Fruit fly (Drosophila melanogaster) whole organism, embryonic: ENCODE results near the gene net.

ENCODE experiments used
- Abd-B ChIP-seq: fragments of 200-800 bp; sonication (Bioruptor generic); optimal IDR thresholded peaks from 2 replicates; lab custom pipeline; 2018; ENCODE audit warnings: missing biosample characterization, mild to moderate bottlenecking, missing genetic modification characterization, moderate library complexity
- BEAF-32 ChIP-seq: fragments of 200-800 bp; sonication (Bioruptor generic); optimal IDR thresholded peaks from 3 replicates; lab custom pipeline; 2017; ENCODE audit warnings: missing biosample characterization, missing genetic modification characterization, mild to moderate bottlenecking, moderate library complexity, missing genetic modification reagents
- CG10147 ChIP-seq: fragments of 200-800 bp; sonication (Bioruptor generic); optimal IDR thresholded peaks from 2 replicates; lab custom pipeline; 2019; ENCODE audit warnings: missing biosample characterization, mild to moderate bottlenecking, missing genetic modification characterization, moderate library complexity
- CG11560 ChIP-seq: fragments of 200-800 bp; sonication (Bioruptor generic); IDR thresholded peaks from 3 replicates; pipeline ENCODE4 v1.3.6; 2022; ENCODE audit warnings: missing biosample characterization, missing genetic modification characterization
- CG14710 ChIP-seq: fragments of 200-800 bp; sonication (Bioruptor generic); optimal IDR thresholded peaks from 3 replicates; lab custom pipeline; 2019; ENCODE audit warnings: missing biosample characterization, mild to moderate bottlenecking, missing genetic modification characterization, moderate library complexity
- CG1647 ChIP-seq: fragments of 200-800 bp; sonication (Bioruptor generic); optimal IDR thresholded peaks from 3 replicates; lab custom pipeline; 2016; ENCODE audit warnings: missing biosample characterization, missing genetic modification characterization
- CG18011 ChIP-seq: fragments of 200-800 bp; sonication (Bioruptor generic); optimal IDR thresholded peaks from 2 replicates; lab custom pipeline; 2017; ENCODE audit warnings: missing biosample characterization, missing genetic modification characterization, mild to moderate bottlenecking, moderate library complexity, missing genotype
- CG18262 ChIP-seq: fragments of 200-800 bp; optimal IDR thresholded peaks from 3 replicates; lab custom pipeline; 2019; ENCODE audit warnings: missing biosample characterization, mild to moderate bottlenecking, missing genetic modification characterization, moderate library complexity
- CG18599 ChIP-seq: fragments of 200-800 bp; sonication (Bioruptor generic); optimal IDR thresholded peaks from 3 replicates; lab custom pipeline; 2017; ENCODE audit warnings: missing biosample characterization, missing genetic modification characterization, mild to moderate bottlenecking, moderate library complexity, missing genetic modification reagents
- CG30431 ChIP-seq: fragments of 200-800 bp; sonication (Bioruptor generic); optimal IDR thresholded peaks from 2 replicates; lab custom pipeline; 2017; ENCODE audit warnings: missing biosample characterization, missing genetic modification characterization
- CG3065 ChIP-seq: fragments of 200-800 bp; sonication (Bioruptor generic); optimal IDR thresholded peaks from 2 replicates; lab custom pipeline; 2016; ENCODE audit warnings: missing biosample characterization, missing genetic modification characterization
- CG3726 ChIP-seq: fragments of 200-800 bp; sonication (Bioruptor generic); IDR thresholded peaks from 3 replicates; pipeline ENCODE4, ENCODE4 v1.3.6; 2022; ENCODE audit warnings: missing biosample characterization, missing genetic modification characterization
- CG3995 ChIP-seq: fragments of 200-800 bp; sonication (Bioruptor generic); optimal IDR thresholded peaks from 3 replicates; lab custom pipeline; 2016; ENCODE audit warnings: missing biosample characterization, missing genetic modification characterization
- CG4820 ChIP-seq: fragments of 200-800 bp; sonication (Bioruptor generic); optimal IDR thresholded peaks from 3 replicates; lab custom pipeline; 2016; ENCODE audit warnings: missing biosample characterization, missing genetic modification characterization
- CG6175 ChIP-seq: fragments of 200-800 bp; sonication (Bioruptor generic); IDR thresholded peaks from 3 replicates; pipeline ENCODE4 v1.3.6; 2022; ENCODE audit warnings: missing biosample characterization, missing genetic modification characterization
- CG7556 ChIP-seq: fragments of 200-800 bp; sonication (Bioruptor generic); optimal IDR thresholded peaks from 2 replicates; lab custom pipeline; 2017; ENCODE audit warnings: missing biosample characterization, mild to moderate bottlenecking, missing genetic modification characterization
- CG7786 ChIP-seq: fragments of 200-800 bp; sonication (Bioruptor generic); optimal IDR thresholded peaks from 2 replicates; lab custom pipeline; 2016; ENCODE audit warnings: missing biosample characterization, missing genetic modification characterization
- Chrac-16 ChIP-seq: fragments of 200-800 bp; sonication (Bioruptor generic); optimal IDR thresholded peaks from 3 replicates; lab custom pipeline; 2016; ENCODE audit warnings: missing biosample characterization, missing genetic modification characterization
- Deaf1 ChIP-seq: fragments of 200-800 bp; optimal IDR thresholded peaks from 3 replicates; lab custom pipeline; 2019; ENCODE audit warnings: missing biosample characterization, mild to moderate bottlenecking, missing genetic modification characterization, moderate library complexity
- Dfd ChIP-seq, 2 experiments: fragments of >200 bp; optimal IDR thresholded peaks; 2 replicates each; lab custom pipeline; 2017; ENCODE audit warnings: missing biosample characterization in 2 of 2, missing genetic modification characterization in 2 of 2
- Elba2 ChIP-seq: fragments of 200-800 bp; sonication (Bioruptor generic); optimal IDR thresholded peaks from 3 replicates; lab custom pipeline; 2016; ENCODE audit warnings: missing biosample characterization, missing genetic modification characterization
- HLH54F ChIP-seq: fragments of 200-800 bp; sonication (Bioruptor generic); optimal IDR thresholded peaks from 3 replicates; lab custom pipeline; 2016; ENCODE audit warnings: missing biosample characterization, missing genetic modification characterization
- Hand ChIP-seq: fragments of 200-800 bp; sonication (Bioruptor generic); optimal IDR thresholded peaks from 2 replicates; lab custom pipeline; 2017; ENCODE audit warnings: mild to moderate bottlenecking, missing biosample characterization, missing genetic modification reagents, missing genetic modification characterization
- HmgD ChIP-seq: fragments of 200-800 bp; sonication (Bioruptor generic); optimal IDR thresholded peaks from 3 replicates; lab custom pipeline; 2016; ENCODE audit warnings: missing biosample characterization, missing genetic modification characterization
- Hr3 ChIP-seq: fragments of 200-800 bp; sonication (Bioruptor generic); optimal IDR thresholded peaks from 3 replicates; lab custom pipeline; 2016; ENCODE audit warnings: missing biosample characterization, missing genetic modification characterization
- Hsf ChIP-seq: fragments of 200-800 bp; sonication (Bioruptor generic); optimal IDR thresholded peaks from 3 replicates; lab custom pipeline; 2016; ENCODE audit warnings: missing biosample characterization, missing genetic modification characterization
- Lhr ChIP-seq: fragments of 200-800 bp; sonication (Bioruptor generic); optimal IDR thresholded peaks from 3 replicates; lab custom pipeline; 2017; ENCODE audit warnings: mild to moderate bottlenecking, missing biosample characterization, missing genetic modification reagents, missing genetic modification characterization
- Lpt ChIP-seq: fragments of >200 bp; optimal IDR thresholded peaks from 2 replicates; lab custom pipeline; 2018; ENCODE audit warnings: missing biosample characterization, missing genetic modification characterization
- Mes4 ChIP-seq: fragments of 200-800 bp; sonication (Bioruptor generic); optimal IDR thresholded peaks from 2 replicates; lab custom pipeline; 2016; ENCODE audit warnings: missing biosample characterization, missing genetic modification characterization
- Sox100B ChIP-seq: fragments of 200-800 bp; sonication (Bioruptor generic); optimal IDR thresholded peaks from 3 replicates; lab custom pipeline; 2018; ENCODE audit warnings: missing biosample characterization, mild to moderate bottlenecking, missing genetic modification characterization
- ara ChIP-seq: fragments of 200-800 bp; sonication (Bioruptor generic); IDR thresholded peaks from 2 replicates; pipeline ENCODE4 v1.3.6; 2022; ENCODE audit warnings: missing biosample characterization, missing genetic modification characterization
- ase ChIP-seq: fragments of 200-800 bp; sonication (Bioruptor generic); IDR thresholded peaks from 3 replicates; pipeline ENCODE4 v1.3.6; 2022; ENCODE audit warnings: missing biosample characterization, missing genetic modification characterization
- bsh ChIP-seq, 2 experiments: fragments of 200-800 bp; sonication (Bioruptor generic); optimal IDR thresholded peaks; 2 replicates each; lab custom pipeline; 2017 to 2018; ENCODE audit warnings: mild to moderate bottlenecking in 2 of 2, missing biosample characterization in 2 of 2, missing genetic modification characterization in 2 of 2, moderate library complexity in 1 of 2
- chm ChIP-seq: fragments of 200-800 bp; sonication (Bioruptor generic); IDR thresholded peaks from 2 replicates; pipeline ENCODE4 v1.3.6; 2022; ENCODE audit warnings: missing biosample characterization, missing genetic modification characterization
- ci ChIP-seq: fragments of 200-800 bp; sonication (Bioruptor generic); IDR thresholded peaks from 3 replicates; pipeline ENCODE4 v1.3.6; 2022; ENCODE audit warnings: missing biosample characterization, missing genetic modification characterization
- croc ChIP-seq: fragments of 200-800 bp; sonication (Bioruptor generic); conservative IDR thresholded peaks from 3 replicates; pipeline ENCODE4 v1.3.6; 2022; ENCODE audit warnings: missing biosample characterization, missing genetic modification characterization
- exex ChIP-seq: fragments of 200-800 bp; sonication (Bioruptor generic); optimal IDR thresholded peaks from 4 replicates; lab custom pipeline; 2018; ENCODE audit warnings: missing biosample characterization, mild to moderate bottlenecking, missing genetic modification characterization, moderate library complexity
- gfzf ChIP-seq: fragments of 200-800 bp; sonication (Bioruptor generic); optimal IDR thresholded peaks from 2 replicates; lab custom pipeline; 2016; ENCODE audit warnings: missing biosample characterization, mild to moderate bottlenecking, missing genetic modification characterization, moderate library complexity
- hb ChIP-seq: fragments of 200-800 bp; sonication (Bioruptor generic); IDR thresholded peaks from 3 replicates; pipeline ENCODE4 v1.3.6; 2022; ENCODE audit warnings: missing biosample characterization, missing genetic modification characterization; ENCODE audit not compliant: partially characterized antibody
- ind ChIP-seq: fragments of 200-800 bp; sonication (Bioruptor generic); optimal IDR thresholded peaks from 3 replicates; lab custom pipeline; 2016; ENCODE audit warnings: missing biosample characterization, missing genetic modification characterization
- pum ChIP-seq: fragments of 200-800 bp; sonication (Bioruptor generic); optimal IDR thresholded peaks from 2 replicates; lab custom pipeline; 2016; ENCODE audit warnings: missing biosample characterization, missing genetic modification characterization
- rib ChIP-seq: fragments of 200-800 bp; sonication (Bioruptor generic); IDR thresholded peaks from 2 replicates; pipeline ENCODE4 v1.3.6; 2022; ENCODE audit warnings: missing biosample characterization, missing genetic modification characterization
- sc ChIP-seq, 3 experiments: fragments of >200 bp in 2 of 3; fragments of 200-800 bp in 1 of 3; sonication (Bioruptor generic) in 1 of 3; optimal IDR thresholded peaks; 2 replicates in 2 of 3; 3 replicates in 1 of 3; lab custom pipeline; 2017; ENCODE audit warnings: mild to moderate bottlenecking in 1 of 3, missing biosample characterization in 1 of 3, missing genetic modification characterization in 1 of 3, missing genetic modification reagents in 1 of 3
- sd ChIP-seq: fragments of 200-800 bp; sonication (Bioruptor generic); optimal IDR thresholded peaks from 3 replicates; lab custom pipeline; 2018; ENCODE audit warnings: missing biosample characterization, mild to moderate bottlenecking, missing genetic modification characterization, moderate library complexity
- sens-2 ChIP-seq: fragments of 200-800 bp; sonication (Bioruptor generic); IDR thresholded peaks from 2 replicates; pipeline ENCODE4 v1.3.6; 2022; ENCODE audit warnings: missing biosample characterization, missing genetic modification characterization
- sna ChIP-seq: fragments of 200-800 bp; sonication (Bioruptor generic); IDR thresholded peaks from 2 replicates; pipeline ENCODE4 v1.3.6; 2022; ENCODE audit warnings: missing biosample characterization, missing genetic modification characterization; ENCODE audit not compliant: partially characterized antibody
- so ChIP-seq: fragments of 200-800 bp; sonication (Bioruptor generic); IDR thresholded peaks from 3 replicates; pipeline ENCODE4 v1.3.6; 2022; ENCODE audit warnings: missing biosample characterization, missing genetic modification characterization
- sob ChIP-seq: fragments of 200-800 bp; sonication (Bioruptor generic); IDR thresholded peaks from 2 replicates; pipeline ENCODE4 v1.3.6; 2022; ENCODE audit warnings: missing biosample characterization, missing genetic modification characterization
- sqz ChIP-seq: fragments of 200-800 bp; sonication (Bioruptor generic); optimal IDR thresholded peaks from 3 replicates; lab custom pipeline; 2018; ENCODE audit warnings: missing biosample characterization, mild to moderate bottlenecking, missing genetic modification characterization
- ssp ChIP-seq: fragments of 200-800 bp; sonication (Bioruptor generic); IDR thresholded peaks from 2 replicates; pipeline ENCODE4 v1.3.6; 2022; ENCODE audit warnings: missing biosample characterization, missing genetic modification characterization
- tio ChIP-seq: fragments of 200-800 bp; sonication (Bioruptor generic); optimal IDR thresholded peaks from 2 replicates; lab custom pipeline; 2017; ENCODE audit warnings: missing biosample characterization, missing genetic modification characterization, inconsistent platforms

Gene net

DNA sequence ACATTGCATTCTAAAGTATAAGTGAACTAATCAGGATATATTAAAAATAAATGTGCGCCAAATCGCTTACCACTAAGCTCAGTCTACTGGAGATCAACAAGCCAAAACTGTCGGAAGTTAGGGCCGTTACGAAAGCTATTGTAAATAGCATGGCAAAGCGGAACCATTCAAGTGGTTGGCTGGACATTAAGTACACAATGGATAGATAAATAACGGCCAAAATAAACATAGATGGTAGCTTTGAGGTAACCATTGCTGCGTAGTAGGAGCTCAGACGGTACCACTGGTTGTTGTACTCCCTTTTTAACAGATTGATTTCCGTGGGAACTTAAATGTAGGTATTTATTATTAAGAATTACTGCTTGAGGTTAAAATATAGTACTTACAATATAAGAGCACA is 30.6 kb upstream of the net start (continued):
- TF ChIP-seq ara (GFP tag; lab: Robert Waterston, UW) = no peak
- no peak for TF ChIP-seq sqz (GFP tag; lab: Kevin White, UChicago)
- TF ChIP-seq CG6175 (GFP tag; lab: Robert Waterston, UW) = no peak
- TF ChIP-seq ci (GFP tag; lab: Robert Waterston, UW) = peak; percentile 72; the same call in 2 of the 3 replicates
- TF ChIP-seq sna (GFP tag; lab: Robert Waterston, UW) = no peak
- no peak for TF ChIP-seq CG3995
- TF ChIP-seq Hr3 (GFP tag; lab: Kevin White, UChicago) = no peak
- TF ChIP-seq Chrac-16 (GFP tag; lab: Kevin White, UChicago) = no peak
- no peak for TF ChIP-seq CG3065 (GFP tag; lab: Kevin White, UChicago)
- no peak for TF ChIP-seq CG18011
- TF ChIP-seq sd (tag; lab: Kevin White, UChicago) = no peak
- no peak for TF ChIP-seq ind
- TF ChIP-seq croc = no peak
- TF ChIP-seq sens-2 (GFP tag; lab: Robert Waterston, UW) = no peak
- TF ChIP-seq CG11560 = no peak
- no peak for TF ChIP-seq ase (GFP tag; lab: Robert Waterston, UW)
- no peak for TF ChIP-seq sc (optimal IDR thresholded peaks at IDR 0.05; lab: Kevin White, UChicago)
- TF ChIP-seq sc (GFP tag; optimal IDR thresholded peaks at IDR 0.05; lab: Kevin White, UChicago) = no peak
- TF ChIP-seq CG1647 = peak; percentile 10
- TF ChIP-seq CG18262 (tag; lab: Kevin White, UChicago) = no peak
- TF ChIP-seq CG3726 (GFP tag; lab: Robert Waterston, UW) = no peak
- TF ChIP-seq so (GFP tag; lab: Robert Waterston, UW) = peak; percentile 45; the same call in 1 of the 3 replicates
- no peak for TF ChIP-seq Deaf1 (tag; lab: Kevin White, UChicago)
- no peak for TF ChIP-seq CG10147 (GFP tag; lab: Kevin White, UChicago)
- no peak for TF ChIP-seq CG7786
- TF ChIP-seq Elba2 (GFP tag; lab: Kevin White, UChicago) = no peak
- TF ChIP-seq Abd-B (GFP tag; lab: Kevin White, UChicago) = no peak
- peak; percentile 54; the same call in 1 of the 2 replicates for TF ChIP-seq chm
- TF ChIP-seq Dfd (GFP tag; optimal IDR thresholded peaks at IDR 0.05; lab: Kevin White, UChicago) = no peak
- TF ChIP-seq Lhr (GFP tag; lab: Kevin White, UChicago) = no peak
- TF ChIP-seq hb = no peak
- TF ChIP-seq tio (GFP tag; lab: Kevin White, UChicago) = no peak
- TF ChIP-seq bsh (GFP tag; optimal IDR thresholded peaks at IDR 0.05; lab: Kevin White, UChicago) = peak in 1 of 2 experiments; percentile 33
- peak; percentile 6 for TF ChIP-seq CG14710
- TF ChIP-seq CG4820 (GFP tag; lab: Kevin White, UChicago) = no peak
- no peak for TF ChIP-seq Hand
- TF ChIP-seq HLH54F (GFP tag; lab: Kevin White, UChicago) = no peak
- TF ChIP-seq BEAF-32 (GFP tag; lab: Kevin White, UChicago) = no peak
- TF ChIP-seq Lpt (GFP tag; lab: Kevin White, UChicago) = no peak
- TF ChIP-seq rib (GFP tag; lab: Robert Waterston, UW) = no peak
- peak; percentile 62; the same call in 1 of the 2 replicates for TF ChIP-seq sob (GFP tag; lab: Robert Waterston, UW)
- TF ChIP-seq Sox100B (GFP tag; lab: Kevin White, UChicago) = peak; percentile 38
- no peak for TF ChIP-seq Hsf (GFP tag; lab: Kevin White, UChicago)
- no peak for TF ChIP-seq Mes4
- TF ChIP-seq CG30431 (GFP tag; lab: Kevin White, UChicago) = no peak
- TF ChIP-seq CG7556 (GFP tag; lab: Kevin White, UChicago) = no peak
- peak; percentile 11 for TF ChIP-seq exex (tag; lab: Kevin White, UChicago)
- TF ChIP-seq CG18599 (GFP tag; lab: Kevin White, UChicago) = peak; percentile 69
- no peak for TF ChIP-seq gfzf (GFP tag; lab: Kevin White, UChicago)
- no peak for TF ChIP-seq HmgD (GFP tag; lab: Kevin White, UChicago)
- TF ChIP-seq ssp = no peak
- TF ChIP-seq pum = no peak
